Worm (Caenorhabditis elegans): ENCODE measurements around the gene F54H5.3.
A peak's percentile ranks its signal among the peaks of the same experiment; 100 is the strongest.

The F54H5.3 gene

DNA sequence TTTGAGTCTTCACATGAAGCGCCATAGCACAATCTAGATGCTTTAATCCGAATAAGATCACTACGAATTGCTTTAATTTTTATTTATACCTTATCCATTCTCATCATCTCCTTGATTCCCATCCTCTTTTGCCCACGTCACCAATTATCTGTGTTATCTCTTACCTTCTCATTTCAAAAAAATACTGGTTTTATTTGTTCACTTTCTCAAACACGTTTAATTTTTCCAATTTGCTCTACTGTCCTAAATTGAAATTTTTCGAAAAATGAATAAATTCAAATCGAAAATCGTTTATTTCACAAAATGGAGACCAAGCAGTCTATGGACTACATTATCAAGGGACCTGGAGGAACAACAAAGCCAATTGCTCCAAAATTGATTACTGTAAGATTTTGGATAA, at the start of gene F54H5.3:
F54H5.3 (plus strand) TSS at position 301 of the 400 bp plus-strand sequence.
- TF ChIP-seq tab-1 (GFP tag; IDR thresholded peaks at IDR 0.05): no peak
- no peak for TF ChIP-seq klf-2 (GFP tag; conservative IDR thresholded peaks at IDR 0.05)
- no peak for TF ChIP-seq med-1 (GFP tag; optimal IDR thresholded peaks at IDR 0.05; ENCODE audit: insufficient read depth)
- no peak for TF ChIP-seq ztf-23 (GFP tag; IDR thresholded peaks at IDR 0.05)
- no peak for TF ChIP-seq flt-1 (GFP tag; IDR thresholded peaks at IDR 0.05)
- no peak for TF ChIP-seq ref-1 (GFP tag; conservative IDR thresholded peaks at IDR 0.05)
- no peak for TF ChIP-seq T22C8.4 (GFP tag; IDR thresholded peaks at IDR 0.05)
- no peak for TF ChIP-seq ztf-29 (GFP tag; IDR thresholded peaks at IDR 0.05)
- no peak for TF ChIP-seq cog-1 (tag; optimal IDR thresholded peaks at IDR 0.05)

DNA sequence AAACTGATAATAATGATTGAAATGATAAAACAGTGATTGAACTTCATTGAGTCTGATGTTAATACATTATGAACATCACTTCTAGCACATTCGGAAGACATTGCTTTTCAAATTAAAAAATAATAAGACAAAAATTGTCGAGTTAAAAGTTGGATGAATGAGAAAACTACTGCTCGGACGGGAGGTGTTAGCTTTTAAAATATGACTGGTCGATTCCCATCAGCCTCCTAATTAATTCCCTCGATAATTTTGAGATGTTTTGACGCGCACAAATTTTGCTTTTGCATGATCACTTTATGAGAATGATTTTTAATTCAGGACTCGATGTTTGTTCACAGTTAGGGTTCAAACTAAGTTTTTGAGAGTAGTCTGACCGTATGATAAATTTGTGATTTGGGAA, 48.3 kb upstream of the F54H5.3 start, which contains the start of gene sra-28:
sra-28 (minus strand) TSS at position 101 of the 400 bp plus-strand sequence.
- TF ChIP-seq T22C8.4 (GFP tag; IDR thresholded peaks at IDR 0.05) (no peak), cog-1 (tag; optimal IDR thresholded peaks at IDR 0.05) (no peak), tab-1 (GFP tag; IDR thresholded peaks at IDR 0.05) (no peak), ref-1 (GFP tag; conservative IDR thresholded peaks at IDR 0.05) (no peak), med-1 (GFP tag; optimal IDR thresholded peaks at IDR 0.05; ENCODE audit: insufficient read depth) (no peak), ztf-29 (GFP tag; IDR thresholded peaks at IDR 0.05) (no peak), klf-2 (GFP tag; conservative IDR thresholded peaks at IDR 0.05) (no peak), flt-1 (GFP tag; IDR thresholded peaks at IDR 0.05) (no peak), ztf-23 (GFP tag; IDR thresholded peaks at IDR 0.05) (no peak)

DNA sequence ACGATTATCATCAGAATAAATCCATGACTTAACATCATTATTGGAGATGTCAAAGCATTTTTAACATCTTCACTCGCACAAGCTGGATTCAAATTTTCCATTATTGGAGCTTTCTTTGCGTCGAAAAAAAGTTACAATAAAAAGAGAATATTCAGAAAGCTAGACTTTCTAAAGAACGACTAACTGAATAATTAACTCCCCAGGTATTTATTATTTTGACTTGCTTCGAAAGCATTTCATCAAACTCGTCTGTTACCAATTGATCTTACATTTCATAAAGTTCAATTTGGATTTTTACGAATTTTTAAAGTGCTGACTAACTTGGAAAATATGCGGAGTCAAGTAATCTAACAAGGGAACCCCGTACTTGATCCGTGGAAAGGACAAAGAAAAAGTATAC, 46.3 kb upstream of the F54H5.3 start, which contains the start of gene sra-29:
sra-29 (minus strand) TSS at position 101 of the 400 bp plus-strand sequence.
- no peak for TF ChIP-seq klf-2 (GFP tag; conservative IDR thresholded peaks at IDR 0.05)
- TF ChIP-seq T22C8.4 (GFP tag; IDR thresholded peaks at IDR 0.05): no peak
- no peak for TF ChIP-seq cog-1 (tag; optimal IDR thresholded peaks at IDR 0.05)
- TF ChIP-seq tab-1 (GFP tag; IDR thresholded peaks at IDR 0.05): no peak
- no peak for TF ChIP-seq med-1 (GFP tag; optimal IDR thresholded peaks at IDR 0.05; ENCODE audit: insufficient read depth)
- no peak for TF ChIP-seq ztf-29 (GFP tag; IDR thresholded peaks at IDR 0.05)
- TF ChIP-seq ztf-23 (GFP tag; IDR thresholded peaks at IDR 0.05): no peak
- TF ChIP-seq ref-1 (GFP tag; conservative IDR thresholded peaks at IDR 0.05): no peak
- no peak for TF ChIP-seq flt-1 (GFP tag; IDR thresholded peaks at IDR 0.05)

DNA sequence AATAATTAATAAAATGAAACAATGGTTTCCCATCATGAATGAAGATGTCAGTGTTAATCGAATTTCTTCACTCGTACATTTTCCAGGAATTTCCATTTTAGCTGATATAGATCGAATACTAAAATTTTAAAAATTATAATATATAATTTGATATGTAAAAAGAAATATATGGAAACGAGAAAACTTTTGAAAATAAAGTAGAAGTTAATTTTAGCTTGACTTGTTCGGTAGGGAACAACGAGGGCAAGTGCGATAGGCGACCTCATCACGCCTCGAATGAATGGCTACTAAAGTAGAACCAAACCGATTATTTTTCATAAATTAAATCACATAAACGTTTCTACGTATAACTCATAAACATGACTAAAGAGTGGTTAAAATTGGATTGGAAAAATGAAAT, 43.6 kb upstream of the F54H5.3 start, which contains the start of gene sra-31:
sra-31 (minus strand) TSS at position 101 of the 400 bp plus-strand sequence.
- TF ChIP-seq ztf-29 (GFP tag; IDR thresholded peaks at IDR 0.05) (no peak), ztf-23 (GFP tag; IDR thresholded peaks at IDR 0.05) (no peak)

DNA sequence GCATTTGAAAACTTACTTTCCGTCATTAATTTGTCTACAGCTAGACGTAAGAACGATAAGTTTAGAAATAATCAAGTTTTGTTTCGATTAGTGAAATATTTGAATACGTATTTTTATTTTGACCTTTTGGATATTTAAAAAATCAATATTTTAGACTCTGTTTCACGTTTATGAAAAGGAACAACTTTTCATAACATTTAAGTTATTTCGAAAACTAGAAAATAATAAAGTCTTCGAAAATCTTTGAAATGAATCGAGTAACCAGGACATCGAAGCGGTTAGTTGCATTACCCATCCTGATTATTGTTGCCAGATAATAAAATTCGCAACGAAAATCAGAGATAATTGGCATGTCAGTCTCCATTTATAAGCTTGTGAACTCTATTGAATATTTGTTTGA, 40.8 kb upstream of the F54H5.3 start, which contains the start of gene C56C10.6:
C56C10.6 (minus strand) TSS at position 101 of the 400 bp plus-strand sequence.
- TF ChIP-seq cog-1 (tag; optimal IDR thresholded peaks at IDR 0.05) (no peak), flt-1 (GFP tag; IDR thresholded peaks at IDR 0.05) (no peak), ztf-29 (GFP tag; IDR thresholded peaks at IDR 0.05) (no peak), med-1 (GFP tag; optimal IDR thresholded peaks at IDR 0.05; ENCODE audit: insufficient read depth) (no peak), ref-1 (GFP tag; conservative IDR thresholded peaks at IDR 0.05) (no peak), ztf-23 (GFP tag; IDR thresholded peaks at IDR 0.05) (no peak), klf-2 (GFP tag; conservative IDR thresholded peaks at IDR 0.05) (no peak), T22C8.4 (GFP tag; IDR thresholded peaks at IDR 0.05) (no peak), tab-1 (GFP tag; IDR thresholded peaks at IDR 0.05) (no peak)

DNA sequence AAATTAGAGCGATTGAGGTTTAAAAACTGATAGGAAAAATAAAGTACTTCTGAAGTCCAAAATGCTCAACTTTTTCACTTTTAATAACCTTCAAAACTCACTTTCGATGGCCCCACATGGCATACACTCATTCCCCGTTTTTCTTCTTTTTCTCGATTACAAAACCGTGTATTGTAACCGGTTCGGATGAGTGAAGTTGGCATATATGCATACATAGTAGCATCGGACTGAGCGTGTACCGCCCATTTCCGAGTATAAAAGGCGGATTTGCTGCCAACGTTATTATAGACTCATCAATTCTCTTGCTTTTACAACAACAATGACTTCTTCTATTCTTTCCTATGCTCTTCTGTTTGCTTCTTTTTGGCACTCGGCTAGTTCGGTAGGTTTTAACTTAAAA, 39.2 kb upstream of the F54H5.3 start, which contains the start of gene C56C10.4:
C56C10.4 (plus strand) TSS at position 301 of the 400 bp plus-strand sequence.
- TF ChIP-seq tab-1 (GFP tag; IDR thresholded peaks at IDR 0.05) (no peak), ztf-29 (GFP tag; IDR thresholded peaks at IDR 0.05) (no peak), ref-1 (GFP tag; conservative IDR thresholded peaks at IDR 0.05) (no peak), med-1 (GFP tag; optimal IDR thresholded peaks at IDR 0.05; ENCODE audit: insufficient read depth) (no peak), ztf-23 (GFP tag; IDR thresholded peaks at IDR 0.05) (no peak), flt-1 (GFP tag; IDR thresholded peaks at IDR 0.05) (no peak), cog-1 (tag; optimal IDR thresholded peaks at IDR 0.05) (no peak), T22C8.4 (GFP tag; IDR thresholded peaks at IDR 0.05) (no peak), klf-2 (GFP tag; conservative IDR thresholded peaks at IDR 0.05) (no peak)

DNA sequence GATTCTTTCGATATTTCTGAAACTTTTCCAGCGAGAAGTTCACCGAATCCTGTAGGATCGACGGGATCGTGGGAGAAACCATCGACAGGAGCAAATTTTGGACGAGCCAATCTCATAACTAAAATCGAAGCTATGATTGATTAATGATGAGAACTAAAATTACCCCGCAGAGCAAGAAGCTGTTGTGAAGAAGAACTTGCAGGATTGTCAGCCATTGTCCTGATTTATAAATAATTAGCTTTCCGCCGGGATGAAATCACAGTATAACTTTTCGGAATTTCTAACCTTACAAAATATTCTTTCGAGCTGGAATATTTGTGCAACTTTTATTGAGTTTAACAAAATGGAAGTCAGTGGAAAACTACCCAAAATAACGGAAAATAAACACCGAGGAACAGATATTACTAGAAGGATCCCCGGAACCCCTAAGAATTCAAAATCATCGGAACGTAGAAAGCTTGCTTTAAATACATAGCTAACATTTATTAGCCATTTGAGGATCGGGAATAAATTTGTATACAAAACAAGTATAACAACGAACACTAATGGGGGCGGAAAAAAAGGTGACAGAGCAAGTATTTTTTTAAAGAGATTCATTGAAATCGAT, 34.6 kb upstream of the F54H5.3 start, which contains the start of gene C56C10.7:
C56C10.7 (minus strand) TSS at position 312 of the 607 bp plus-strand sequence.
- no peak for TF ChIP-seq ztf-23 (GFP tag; IDR thresholded peaks at IDR 0.05)
- TF ChIP-seq flt-1 (GFP tag; IDR thresholded peaks at IDR 0.05): 0 out of 2 replicates have a peak, but pooled peaks have one; percentile 14

DNA sequence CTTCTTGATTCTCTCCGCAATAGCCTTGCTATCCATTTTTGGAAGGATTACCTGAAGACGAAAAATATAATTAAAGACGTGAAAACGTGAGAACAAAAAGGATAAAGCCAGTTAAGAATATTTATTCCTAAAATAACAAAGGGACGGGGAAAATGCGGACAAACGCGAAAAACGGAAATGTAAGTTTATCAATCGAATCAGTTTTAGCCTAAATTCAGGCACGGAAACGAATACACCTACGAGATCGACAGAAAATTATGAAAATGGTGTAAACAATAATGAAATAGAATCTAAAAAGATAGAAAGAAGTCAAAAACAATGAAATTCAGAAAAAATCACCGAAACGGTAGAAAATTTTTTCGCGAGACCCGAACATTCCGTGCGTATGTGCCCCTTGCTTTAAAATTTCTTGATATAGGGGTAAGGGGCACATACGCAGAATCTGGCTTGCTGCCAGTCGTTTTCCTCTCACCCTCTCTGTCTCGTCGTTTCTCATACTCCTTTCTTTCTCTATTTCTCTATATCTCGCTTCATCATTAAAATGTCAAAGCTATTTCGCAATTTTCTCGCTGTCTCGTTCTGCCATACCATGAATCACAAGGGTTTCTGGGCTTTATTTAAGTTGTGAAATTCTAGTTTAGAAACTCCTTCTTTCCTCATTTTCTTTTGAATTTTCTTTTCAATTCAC, 33.2 kb upstream of the F54H5.3 start, which contains the start of gene icd-1:
icd-1 (minus strand) TSS at position 51 of the 688 bp plus-strand sequence.
- TF ChIP-seq T22C8.4 (GFP tag; IDR thresholded peaks at IDR 0.05) (no peak), ztf-29 (GFP tag; IDR thresholded peaks at IDR 0.05) (peak; percentile 73), tab-1 (GFP tag; IDR thresholded peaks at IDR 0.05) (no peak), ztf-23 (GFP tag; IDR thresholded peaks at IDR 0.05) (peak; percentile 100), med-1 (GFP tag; optimal IDR thresholded peaks at IDR 0.05; ENCODE audit: insufficient read depth) (peak; percentile 36), flt-1 (GFP tag; IDR thresholded peaks at IDR 0.05) (0 out of 2 replicates have a peak, but pooled peaks have one; percentile 61), cog-1 (tag; optimal IDR thresholded peaks at IDR 0.05) (peak; percentile 84), klf-2 (GFP tag; conservative IDR thresholded peaks at IDR 0.05) (no peak), ref-1 (GFP tag; conservative IDR thresholded peaks at IDR 0.05) (no peak)

DNA sequence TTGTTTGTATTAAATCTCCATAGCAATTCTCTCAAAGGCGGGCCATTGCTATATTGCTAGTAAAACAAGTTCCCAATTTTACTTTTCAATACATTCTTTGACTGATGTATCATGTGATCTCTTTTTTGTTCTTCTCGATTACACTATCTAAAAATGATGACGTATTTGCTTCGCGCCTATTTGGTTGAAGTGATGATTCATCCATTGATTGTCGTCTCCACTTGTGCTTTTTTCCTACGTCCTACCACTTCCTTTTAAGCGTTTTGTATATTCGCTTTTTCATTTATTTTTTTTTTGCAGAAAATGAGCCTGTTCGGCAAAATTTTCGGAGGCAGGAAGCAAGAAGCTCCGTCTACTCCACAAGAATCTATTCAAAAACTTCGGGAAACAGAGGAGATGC, 32.6 kb upstream of the F54H5.3 start, which contains the start of gene vps-32.1:
vps-32.1 (plus strand) TSS at position 301 of the 400 bp plus-strand sequence.
- TF ChIP-seq klf-2 (GFP tag; conservative IDR thresholded peaks at IDR 0.05) (no peak), cog-1 (tag; optimal IDR thresholded peaks at IDR 0.05) (no peak), ref-1 (GFP tag; conservative IDR thresholded peaks at IDR 0.05) (no peak), tab-1 (GFP tag; IDR thresholded peaks at IDR 0.05) (no peak), med-1 (GFP tag; optimal IDR thresholded peaks at IDR 0.05; ENCODE audit: insufficient read depth) (no peak), T22C8.4 (GFP tag; IDR thresholded peaks at IDR 0.05) (no peak), flt-1 (GFP tag; IDR thresholded peaks at IDR 0.05) (no peak), ztf-29 (GFP tag; IDR thresholded peaks at IDR 0.05) (no peak), ztf-23 (GFP tag; IDR thresholded peaks at IDR 0.05) (no peak)
